Fruit fly (Drosophila melanogaster) whole organism, embryonic: ENCODE data around the gene CG43796.

ENCODE experiments used
- Atf6 ChIP-seq: fragments of 200-800 bp; sonication (Bioruptor generic); IDR thresholded peaks from 2 replicates; pipeline ENCODE4 v1.3.6; 2022; ENCODE audit warnings: missing biosample characterization, missing genetic modification characterization
- Awh ChIP-seq: fragments of 200-800 bp; sonication (Bioruptor generic); IDR thresholded peaks from 2 replicates; pipeline ENCODE4, ENCODE4 v1.3.6; 2022; ENCODE audit warnings: missing biosample characterization, missing genetic modification characterization
- Bteb2 ChIP-seq: fragments of 200-800 bp; sonication (Bioruptor generic); optimal IDR thresholded peaks from 2 replicates; lab custom pipeline; 2016; ENCODE audit warnings: missing biosample characterization, missing genetic modification characterization
- CG10209 ChIP-seq: fragments of 200-800 bp; sonication (Bioruptor generic); optimal IDR thresholded peaks from 3 replicates; lab custom pipeline; 2017; ENCODE audit warnings: missing biosample characterization, mild to moderate bottlenecking, missing genetic modification characterization, missing genetic modification reagents
- CG10366 ChIP-seq: fragments of 200-800 bp; sonication (Bioruptor generic); IDR thresholded peaks from 2 replicates; pipeline ENCODE4 v1.3.6; 2022; ENCODE audit warnings: missing biosample characterization, missing genetic modification characterization
- CG10543 ChIP-seq: fragments of 200-800 bp; sonication (Bioruptor generic); optimal IDR thresholded peaks from 3 replicates; lab custom pipeline; 2017; ENCODE audit warnings: missing biosample characterization, mild to moderate bottlenecking, missing genetic modification characterization, moderate library complexity
- CG11085 ChIP-seq: fragments of 200-800 bp; sonication (Bioruptor generic); IDR thresholded peaks from 2 replicates; pipeline ENCODE4 v1.3.6; 2022; ENCODE audit warnings: missing biosample characterization, missing genetic modification characterization
- CG12155 ChIP-seq: fragments of 200-800 bp; sonication (Bioruptor generic); optimal IDR thresholded peaks from 3 replicates; lab custom pipeline; 2016; ENCODE audit warnings: missing biosample characterization, missing genetic modification characterization
- CG12769 ChIP-seq: fragments of 200-800 bp; sonication (Bioruptor generic); optimal IDR thresholded peaks from 2 replicates; lab custom pipeline; 2019; ENCODE audit warnings: missing biosample characterization, mild to moderate bottlenecking, missing genetic modification characterization, moderate library complexity
- CG12942 ChIP-seq: fragments of 200-800 bp; sonication (Bioruptor generic); optimal IDR thresholded peaks from 3 replicates; lab custom pipeline; 2016; ENCODE audit warnings: missing biosample characterization, missing genetic modification characterization
- CG13123 ChIP-seq: fragments of 200-800 bp; sonication (Bioruptor generic); optimal IDR thresholded peaks from 2 replicates; lab custom pipeline; 2016; ENCODE audit warnings: missing biosample characterization, missing genetic modification characterization
- CG16813 ChIP-seq: fragments of 200-800 bp; sonication (Bioruptor generic); IDR thresholded peaks from 3 replicates; pipeline ENCODE4 v1.3.6; 2022; ENCODE audit warnings: missing biosample characterization, missing genetic modification characterization; ENCODE audit not compliant: partially characterized antibody
- CG17186 ChIP-seq: fragments of 200-800 bp; sonication (Bioruptor generic); optimal IDR thresholded peaks from 3 replicates; lab custom pipeline; 2017; ENCODE audit warnings: missing biosample characterization, missing genetic modification reagents, missing genetic modification characterization
- CG18476 ChIP-seq: fragments of 200-800 bp; sonication (Bioruptor generic); optimal IDR thresholded peaks from 2 replicates; lab custom pipeline; 2016; ENCODE audit warnings: missing biosample characterization, mild to moderate bottlenecking, missing genetic modification characterization
- CG2712 ChIP-seq: fragments of 200-800 bp; optimal IDR thresholded peaks from 3 replicates; lab custom pipeline; 2019; ENCODE audit warnings: missing biosample characterization, mild to moderate bottlenecking, missing genetic modification characterization, moderate library complexity
- CG34376 ChIP-seq: fragments of 200-800 bp; sonication (Bioruptor generic); optimal IDR thresholded peaks from 2 replicates; lab custom pipeline; 2018; ENCODE audit warnings: missing biosample characterization, mild to moderate bottlenecking, missing genetic modification characterization
- CG4282 ChIP-seq: fragments of 200-800 bp; sonication (Bioruptor generic); optimal IDR thresholded peaks from 2 replicates; lab custom pipeline; 2016; ENCODE audit warnings: missing biosample characterization, missing genetic modification characterization
- CG43689 ChIP-seq: fragments of 200-800 bp; sonication (Bioruptor generic); IDR thresholded peaks from 2 replicates; pipeline ENCODE4 v1.3.6; 2022; ENCODE audit warnings: missing biosample characterization, missing genetic modification characterization
- CG6765 ChIP-seq: fragments of 200-800 bp; sonication (Bioruptor generic); optimal IDR thresholded peaks from 3 replicates; lab custom pipeline; 2017; ENCODE audit warnings: missing biosample characterization, mild to moderate bottlenecking, missing genetic modification characterization
- CG6813 ChIP-seq: fragments of 200-800 bp; sonication (Bioruptor generic); optimal IDR thresholded peaks from 2 replicates; lab custom pipeline; 2017; ENCODE audit warnings: missing biosample characterization, missing genetic modification characterization, mild to moderate bottlenecking, moderate library complexity, missing genetic modification reagents
- CTCF ChIP-seq: fragments of 200-800 bp; sonication (Bioruptor generic); optimal IDR thresholded peaks from 2 replicates; lab custom pipeline; 2017; ENCODE audit warnings: missing biosample characterization, mild to moderate bottlenecking, missing genetic modification characterization, moderate library complexity
- GATAe ChIP-seq: fragments of 200-800 bp; sonication (Bioruptor generic); conservative IDR thresholded peaks from 2 replicates; pipeline ENCODE4 v1.3.6; 2022; ENCODE audit warnings: missing biosample characterization, missing genetic modification characterization
- HLH3B ChIP-seq: fragments of 200-800 bp; sonication (Bioruptor generic); IDR thresholded peaks from 2 replicates; pipeline ENCODE4 v1.3.6; 2022; ENCODE audit warnings: missing biosample characterization, missing genetic modification characterization
- HmgZ ChIP-seq: fragments of 200-800 bp; sonication (Bioruptor generic); optimal IDR thresholded peaks from 2 replicates; lab custom pipeline; 2018; ENCODE audit warnings: missing biosample characterization, mild to moderate bottlenecking, missing genetic modification characterization
- Myb ChIP-seq: fragments of 200-800 bp; sonication (Bioruptor generic); optimal IDR thresholded peaks from 2 replicates; lab custom pipeline; 2016; ENCODE audit warnings: missing biosample characterization, missing genetic modification characterization
- Sin3A ChIP-seq: fragments of >200 bp; optimal IDR thresholded peaks from 2 replicates; lab custom pipeline; 2018
- Sox100B ChIP-seq: fragments of 200-800 bp; sonication (Bioruptor generic); optimal IDR thresholded peaks from 3 replicates; lab custom pipeline; 2018; ENCODE audit warnings: missing biosample characterization, mild to moderate bottlenecking, missing genetic modification characterization
- ato ChIP-seq: fragments of 200-800 bp; sonication (Bioruptor generic); IDR thresholded peaks from 2 replicates; pipeline ENCODE4 v1.3.6; 2022; ENCODE audit warnings: missing biosample characterization, missing genetic modification characterization; ENCODE audit not compliant: partially characterized antibody
- cato ChIP-seq: fragments of 200-800 bp; sonication (Bioruptor generic); optimal IDR thresholded peaks from 2 replicates; lab custom pipeline; 2016; ENCODE audit warnings: missing biosample characterization, missing genetic modification characterization, borderline replicate concordance
- crol ChIP-seq: fragments of 200-800 bp; sonication (Bioruptor generic); IDR thresholded peaks from 2 replicates; pipeline ENCODE4 v1.3.6; 2022; ENCODE audit warnings: missing biosample characterization, missing genetic modification characterization
- grn ChIP-seq: fragments of 200-800 bp; sonication (Bioruptor generic); optimal IDR thresholded peaks from 3 replicates; lab custom pipeline; 2017; ENCODE audit warnings: missing biosample characterization, missing genetic modification characterization
- gro ChIP-seq: fragments of 200-800 bp; sonication (Bioruptor generic); optimal IDR thresholded peaks from 2 replicates; lab custom pipeline; 2016; ENCODE audit warnings: missing biosample characterization, missing genetic modification characterization
- hbn ChIP-seq: fragments of 200-800 bp; sonication (Bioruptor generic); IDR thresholded peaks from 2 replicates; pipeline ENCODE4 v1.3.6; 2022; ENCODE audit warnings: missing biosample characterization, missing genetic modification characterization; ENCODE audit not compliant: partially characterized antibody
- hth ChIP-seq: fragments of >200 bp; optimal IDR thresholded peaks from 2 replicates; lab custom pipeline; 2017; ENCODE audit warnings: inconsistent platforms
- ken ChIP-seq: fragments of 200-800 bp; sonication (Bioruptor generic); IDR thresholded peaks from 3 replicates; pipeline ENCODE4 v1.3.6; 2022; ENCODE audit warnings: missing biosample characterization, missing genetic modification characterization
- mirr ChIP-seq: fragments of 200-800 bp; sonication (Bioruptor generic); optimal IDR thresholded peaks from 3 replicates; lab custom pipeline; 2018; ENCODE audit warnings: missing biosample characterization, mild to moderate bottlenecking, missing genetic modification characterization
- oc ChIP-seq: fragments of 200-800 bp; sonication (Bioruptor generic); optimal IDR thresholded peaks from 2 replicates; lab custom pipeline; 2018; ENCODE audit warnings: missing biosample characterization, mild to moderate bottlenecking, missing genetic modification characterization, moderate library complexity
- salm ChIP-seq: fragments of 200-800 bp; sonication (Bioruptor generic); optimal IDR thresholded peaks from 2 replicates; lab custom pipeline; 2018; ENCODE audit warnings: missing biosample characterization, mild to moderate bottlenecking, missing genetic modification characterization
- seq ChIP-seq: fragments of 200-800 bp; sonication (Bioruptor generic); IDR thresholded peaks from 2 replicates; pipeline ENCODE4 v1.3.6; 2022; ENCODE audit warnings: missing biosample characterization, missing genetic modification characterization
- shn ChIP-seq: fragments of 200-800 bp; sonication (Bioruptor generic); optimal IDR thresholded peaks from 3 replicates; lab custom pipeline; 2016; ENCODE audit warnings: missing biosample characterization, missing genetic modification characterization
- stc ChIP-seq: fragments of 200-800 bp; sonication (Bioruptor generic); IDR thresholded peaks from 2 replicates; pipeline ENCODE4 v1.3.6; 2022; ENCODE audit warnings: missing biosample characterization, missing genetic modification characterization
- stwl ChIP-seq: fragments of 200-800 bp; sonication (Bioruptor generic); optimal IDR thresholded peaks from 3 replicates; lab custom pipeline; 2018; ENCODE audit warnings: missing biosample characterization, mild to moderate bottlenecking, missing genetic modification characterization, moderate library complexity
- sug ChIP-seq: fragments of 200-800 bp; optimal IDR thresholded peaks from 2 replicates; lab custom pipeline; 2019; ENCODE audit warnings: missing biosample characterization, mild to moderate bottlenecking, missing genetic modification characterization, moderate library complexity
- vfl ChIP-seq: fragments of 200-800 bp; sonication (Bioruptor generic); optimal IDR thresholded peaks from 2 replicates; lab custom pipeline; 2016; ENCODE audit warnings: missing biosample characterization, missing genetic modification characterization
- wdn ChIP-seq: fragments of 200-800 bp; sonication (Bioruptor generic); IDR thresholded peaks from 2 replicates; pipeline ENCODE4 v1.3.6; 2022; ENCODE audit warnings: missing biosample characterization, missing genetic modification characterization
- zen2 ChIP-seq: fragments of 200-800 bp; sonication (Bioruptor generic); IDR thresholded peaks from 3 replicates; pipeline ENCODE4 v1.3.6; 2022; ENCODE audit warnings: missing biosample characterization, missing genetic modification characterization; ENCODE audit not compliant: partially characterized antibody

The CG43796 gene

dm6 chr2L:8451497-8451896 lies 30.7 kb upstream of the CG43796 start (continued):
- TF ChIP-seq CG43689 (no peak), vfl (no peak), CG2712 (no peak), CG10209 (GFP tag; lab: Kevin White, UChicago) (no peak), CG10543 (GFP tag; lab: Kevin White, UChicago) (peak; percentile 51), crol (GFP tag; lab: Robert Waterston, UW) (no peak), cato (GFP tag; lab: Kevin White, UChicago) (no peak), wdn (no peak), hbn (GFP tag; lab: Robert Waterston, UW) (no peak), CG34376 (GFP tag; lab: Kevin White, UChicago) (peak; percentile 83), CG12155 (GFP tag; lab: Kevin White, UChicago) (no peak), oc (tag; lab: Kevin White, UChicago) (no peak), Myb (GFP tag; lab: Kevin White, UChicago) (no peak), CG4282 (no peak), HmgZ (peak; percentile 6), GATAe (GFP tag; lab: Robert Waterston, UW) (peak; percentile 53), sug (peak; percentile 99), CG6765 (GFP tag; lab: Kevin White, UChicago) (no peak), CG10366 (GFP tag; lab: Robert Waterston, UW) (no peak), CG18476 (GFP tag; lab: Kevin White, UChicago) (no peak), stc (0 out of 2 replicates have a peak, but pooled peaks have one; percentile 6), seq (no peak), stwl (tag; lab: Kevin White, UChicago) (no peak), CG12769 (tag; lab: Kevin White, UChicago) (no peak), Bteb2 (no peak), Atf6 (0 out of 2 replicates have a peak, but pooled peaks have one; percentile 29), grn (GFP tag; lab: Kevin White, UChicago) (peak; percentile 100), HLH3B (GFP tag; lab: Robert Waterston, UW) (no peak), shn (GFP tag; lab: Kevin White, UChicago) (no peak), gro (GFP tag; lab: Kevin White, UChicago) (peak; percentile 57), CG6813 (GFP tag; lab: Kevin White, UChicago) (peak; percentile 7), CG13123 (GFP tag; lab: Kevin White, UChicago) (no peak), mirr (GFP tag; lab: Kevin White, UChicago) (peak; percentile 93), ken (no peak), ato (GFP tag; lab: Robert Waterston, UW) (no peak), Awh (GFP tag; lab: Robert Waterston, UW) (no peak), Sin3A (lab: Kevin White, UChicago) (no peak), hth (lab: Kevin White, UChicago) (no peak), CG11085 (GFP tag; lab: Robert Waterston, UW) (no peak), CG12942 (no peak), CG16813 (GFP tag; lab: Robert Waterston, UW) (no peak), CG17186 (no peak), CTCF (GFP tag; lab: Kevin White, UChicago) (no peak), salm (tag; lab: Kevin White, UChicago) (no peak), Sox100B (no peak), zen2 (GFP tag; lab: Robert Waterston, UW) (no peak)
